Fruit fly (Drosophila melanogaster) Kc167 (cell line): ENCODE data around the gene CG31199.

Experiments used
- h ChIP-seq: fragments of >200 bp; optimal IDR thresholded peaks from 3 replicates; lab custom pipeline; 2018; ENCODE audit warnings: missing external identifiers
- psq ChIP-seq: fragments of >200 bp; optimal IDR thresholded peaks from 2 replicates; lab custom pipeline; 2017; ENCODE audit warnings: missing external identifiers
- ttk ChIP-seq: sonication (Bioruptor generic); optimal IDR thresholded peaks from 2 replicates; lab custom pipeline; 2017; ENCODE audit warnings: missing external identifiers

DNA sequence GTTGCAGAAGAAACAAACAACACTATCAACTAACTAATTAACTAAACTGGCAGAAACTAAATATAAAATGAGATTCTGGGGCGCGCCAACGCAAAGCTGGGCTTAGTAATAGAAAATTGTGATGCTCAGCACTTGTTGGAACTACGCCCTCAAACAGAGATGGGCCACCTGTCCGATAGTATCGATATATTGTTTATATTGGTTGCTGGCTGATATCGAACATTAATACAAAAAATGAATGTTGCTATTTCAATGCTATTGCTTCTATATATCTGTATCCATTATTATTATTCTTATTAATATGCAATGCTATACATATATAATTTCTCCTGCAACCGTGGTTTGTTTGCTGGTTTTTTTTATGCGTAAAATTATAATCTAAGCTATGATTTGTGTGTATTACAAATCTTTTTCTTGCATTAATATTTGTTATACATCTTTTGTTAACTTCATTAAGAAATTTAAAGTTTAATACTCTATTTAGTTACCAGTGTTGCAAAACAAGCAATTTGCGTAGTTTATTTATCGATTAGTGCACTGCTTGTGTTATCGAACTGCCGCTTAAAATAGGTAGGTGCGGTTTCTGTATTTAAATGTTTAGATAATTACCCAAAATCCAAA lies 18.6 kb upstream of the CG31199 start, which contains the start of gene CG31195:
- TF ChIP-seq psq (no peak), h (no peak), ttk (lab: Kevin White, UChicago) (no peak)
